Fruit fly (Drosophila melanogaster): ENCODE data around the gene Miro.

Miro gene

dm6 chr3R:23986479-23986930 is 52.1 kb downstream of the Miro start, which contains the start of the genes CG13603 and CG5902 (continued):
- TF ChIP-seq Bgb (GFP tag; IDR thresholded peaks at IDR 0.05; ENCODE audit: partially characterized antibody) = peak; percentile 90
- TF ChIP-seq eve (GFP tag; optimal IDR thresholded peaks at IDR 0.05) = no peak
- TF ChIP-seq Xbp1 (GFP tag; optimal IDR thresholded peaks at IDR 0.05) = peak; percentile 64
- peak; percentile 26 for TF ChIP-seq CG5245 (GFP tag; optimal IDR thresholded peaks at IDR 0.05)
- peak; percentile 48 for TF ChIP-seq CG7786 (GFP tag; optimal IDR thresholded peaks at IDR 0.05)
- TF ChIP-seq Atf3 (GFP tag; optimal IDR thresholded peaks at IDR 0.05) = no peak
- TF ChIP-seq zen (tag; optimal IDR thresholded peaks at IDR 0.05) = peak; percentile 44
- no peak for TF ChIP-seq ro (GFP tag; IDR thresholded peaks at IDR 0.05)
- peak; percentile 82 for TF ChIP-seq HLH4C (GFP tag; IDR thresholded peaks at IDR 0.05; ENCODE audit: partially characterized antibody)
- TF ChIP-seq otp (GFP tag; IDR thresholded peaks at IDR 0.05) = peak; percentile 50; the same call in 1 of the 3 replicates
- TF ChIP-seq CG13287 (GFP tag; IDR thresholded peaks at IDR 0.05; ENCODE audit: partially characterized antibody) = peak; percentile 85
- peak; percentile 89 for TF ChIP-seq nom (GFP tag; optimal IDR thresholded peaks at IDR 0.05)
- TF ChIP-seq lola (GFP tag; optimal IDR thresholded peaks at IDR 0.05) = no peak
- peak; percentile 72 for TF ChIP-seq Sin3A (optimal IDR thresholded peaks at IDR 0.05)
- TF ChIP-seq CG8478 (optimal IDR thresholded peaks at IDR 0.05) = no peak
- peak; percentile 70 for TF ChIP-seq CG8944 (GFP tag; optimal IDR thresholded peaks at IDR 0.05)
- TF ChIP-seq ERR (GFP tag; optimal IDR thresholded peaks at IDR 0.05) = peak; percentile 78
- no peak for TF ChIP-seq kni (GFP tag; optimal IDR thresholded peaks at IDR 0.05)
- peak; percentile 96 for TF ChIP-seq CG10267 (tag; optimal IDR thresholded peaks at IDR 0.05)
- TF ChIP-seq CG3995 (GFP tag; optimal IDR thresholded peaks at IDR 0.05) = no peak
- peak; percentile 34 for TF ChIP-seq oc (tag; optimal IDR thresholded peaks at IDR 0.05)
- TF ChIP-seq gro (GFP tag; optimal IDR thresholded peaks at IDR 0.05) = peak; percentile 4
- TF ChIP-seq CG17385 (GFP tag; optimal IDR thresholded peaks at IDR 0.05) = no peak
- TF ChIP-seq Fer3 (tag; optimal IDR thresholded peaks at IDR 0.05) = no peak
- peak; percentile 57 for TF ChIP-seq CG4424 (GFP tag; optimal IDR thresholded peaks at IDR 0.05)
- TF ChIP-seq lab (GFP tag; optimal IDR thresholded peaks at IDR 0.05) = no peak
- TF ChIP-seq Atf6 (GFP tag; IDR thresholded peaks at IDR 0.05) = no peak
- no peak for TF ChIP-seq rib (GFP tag; IDR thresholded peaks at IDR 0.05)
- no peak for TF ChIP-seq Asciz (GFP tag; optimal IDR thresholded peaks at IDR 0.05)
- TF ChIP-seq vfl (GFP tag; optimal IDR thresholded peaks at IDR 0.05) = peak; percentile 52
- no peak for TF ChIP-seq zf30C (GFP tag; optimal IDR thresholded peaks at IDR 0.05)
- TF ChIP-seq ind (GFP tag; optimal IDR thresholded peaks at IDR 0.05) = peak; percentile 60
- peak; percentile 47 for TF ChIP-seq shn (GFP tag; optimal IDR thresholded peaks at IDR 0.05)
- no peak for TF ChIP-seq toy (GFP tag; IDR thresholded peaks at IDR 0.05)
- no peak for TF ChIP-seq CG7556 (GFP tag; optimal IDR thresholded peaks at IDR 0.05)
- no peak for TF ChIP-seq CG14050 (GFP tag; IDR thresholded peaks at IDR 0.05)
- TF ChIP-seq yki (optimal IDR thresholded peaks at IDR 0.05) = no peak
- no peak; the same call in 1 of the 2 replicates for TF ChIP-seq CG31441 (GFP tag; IDR thresholded peaks at IDR 0.05)
- TF ChIP-seq hkb (optimal IDR thresholded peaks at IDR 0.05) = no peak
- TF ChIP-seq hkb (GFP tag; IDR thresholded peaks at IDR 0.05) = 0 out of 2 replicates have a peak, but pooled peaks have one; percentile 38
- 0 out of 2 replicates have a peak, but pooled peaks have one; percentile 46 for TF ChIP-seq CG6272 (GFP tag; IDR thresholded peaks at IDR 0.05)
- peak; percentile 40 for TF ChIP-seq CG30020 (tag; optimal IDR thresholded peaks at IDR 0.05)
- TF ChIP-seq Nf-YB (GFP tag; optimal IDR thresholded peaks at IDR 0.05) = no peak
- no peak for TF ChIP-seq CG6689 (GFP tag; IDR thresholded peaks at IDR 0.05)
- no peak for TF ChIP-seq croc (GFP tag; conservative IDR thresholded peaks at IDR 0.05)
- TF ChIP-seq run (tag; optimal IDR thresholded peaks at IDR 0.05) = no peak
- TF ChIP-seq mam (GFP tag; optimal IDR thresholded peaks at IDR 0.05) = peak; percentile 74
- TF ChIP-seq Mad (GFP tag; optimal IDR thresholded peaks at IDR 0.05) = peak; percentile 35
- no peak for TF ChIP-seq Hey (tag; optimal IDR thresholded peaks at IDR 0.05)
- no peak for TF ChIP-seq CG7271 (tag; optimal IDR thresholded peaks at IDR 0.05)
- peak; percentile 38 for TF ChIP-seq CG17829 (tag; optimal IDR thresholded peaks at IDR 0.05)
- TF ChIP-seq MTF-1 (GFP tag; optimal IDR thresholded peaks at IDR 0.05; ENCODE audit: borderline replicate concordance) = peak; percentile 28

Data from whole organism, embryonic.